Fruit fly (Drosophila melanogaster): Measurements from ENCODE around the gene Ythdc1.
A peak's percentile ranks its signal among the peaks of the same experiment; 100 is the strongest.

DNA sequence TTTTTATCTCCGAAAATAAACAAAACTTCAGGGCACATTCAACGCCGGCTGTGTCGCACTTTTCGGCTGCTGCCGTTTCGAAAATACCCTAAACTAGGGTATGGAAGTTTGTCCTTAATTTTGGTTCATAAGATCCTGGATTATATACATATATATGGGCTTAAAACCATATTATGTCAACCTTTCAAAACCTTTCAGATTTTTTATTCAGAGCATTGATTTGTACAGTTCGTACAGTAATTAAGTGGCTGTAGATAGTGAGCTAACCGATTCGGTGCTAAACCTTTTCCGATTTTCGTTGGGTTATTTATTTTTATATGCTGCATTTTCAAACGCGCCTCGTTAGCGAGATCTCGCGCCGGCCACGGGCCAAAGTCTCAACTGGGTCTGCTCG lies 15.7 kb upstream of the Ythdc1 start:
- no peak for TF ChIP-seq EcR (GFP tag; optimal IDR thresholded peaks at IDR 0.05)
- TF ChIP-seq Snoo (tag; optimal IDR thresholded peaks at IDR 0.05), result peak; percentile 55
- TF ChIP-seq CG8159 (tag; optimal IDR thresholded peaks at IDR 0.05), result no peak
- no peak for TF ChIP-seq fd96Ca (GFP tag; IDR thresholded peaks at IDR 0.05)
- peak; percentile 71 for TF ChIP-seq Pif1B (GFP tag; optimal IDR thresholded peaks at IDR 0.05)
- TF ChIP-seq CG8301 (tag; optimal IDR thresholded peaks at IDR 0.05), result no peak
- TF ChIP-seq CG14655 (GFP tag; optimal IDR thresholded peaks at IDR 0.05), result peak; percentile 21
- TF ChIP-seq CG9948 (tag; optimal IDR thresholded peaks at IDR 0.05), result no peak
- no peak for TF ChIP-seq CG12605 (GFP tag; IDR thresholded peaks at IDR 0.05)
- no peak for TF ChIP-seq CG13204 (GFP tag; optimal IDR thresholded peaks at IDR 0.05)
- TF ChIP-seq CG15710 (tag; optimal IDR thresholded peaks at IDR 0.05), result no peak
- no peak; the same call in 1 of the 2 replicates for TF ChIP-seq CG32121 (GFP tag; IDR thresholded peaks at IDR 0.05)
- TF ChIP-seq D1 (tag; optimal IDR thresholded peaks at IDR 0.05), result no peak
- TF ChIP-seq rn (GFP tag; IDR thresholded peaks at IDR 0.05), result no peak

Data from whole organism, pupa.